Fruit fly (Drosophila melanogaster): ENCODE data around the gene CG5114.

CG5114 gene

dm6 chr3L:15013957-15014692, 31.5 kb downstream of the CG5114 start, which contains the start of gene Reck:
Reck (minus strand) TSS chr3L:15014062.
- TF ChIP-seq noc (tag; optimal IDR thresholded peaks at IDR 0.05) = no peak

dm6 chr3L:15021008-15021407, 38.4 kb downstream of the CG5114 start:
- TF ChIP-seq noc (tag; optimal IDR thresholded peaks at IDR 0.05) = no peak

dm6 chr3L:15023192-15023591, 40.6 kb downstream of the CG5114 start, which contains the start of gene CG32148:
CG32148 (plus strand) TSS chr3L:15023492.
- no peak for TF ChIP-seq noc (tag; optimal IDR thresholded peaks at IDR 0.05)

dm6 chr3L:15031773-15032172, 49.1 kb downstream of the CG5114 start:
- TF ChIP-seq noc (tag; optimal IDR thresholded peaks at IDR 0.05) = no peak

All from whole organism, larva.